Worm (Caenorhabditis elegans) whole organism, L1 larva: ENCODE results near the gene klo-2.

Source experiments
- F16B12.6 ChIP-seq: fragments of 150-350 bp; optimal IDR thresholded peaks from 2 replicates; lab custom pipeline; 2014; ENCODE audit warnings: missing biosample characterization, missing genetic modification characterization
- aha-1 ChIP-seq: fragments of 150-350 bp; optimal IDR thresholded peaks from 2 replicates; lab custom pipeline; 2014; ENCODE audit warnings: missing biosample characterization, missing genetic modification characterization
- alr-1 ChIP-seq: fragments of 200-800 bp; sonication (Bioruptor generic); optimal IDR thresholded peaks from 2 replicates; lab custom pipeline; 2018; ENCODE audit warnings: borderline replicate concordance, mild to moderate bottlenecking, missing genetic modification characterization, missing compliant biosample characterization
- blmp-1 ChIP-seq: fragments of 150-350 bp; optimal IDR thresholded peaks from 2 replicates; lab custom pipeline; 2014; ENCODE audit warnings: missing biosample characterization, missing genetic modification characterization
- dpl-1 ChIP-seq, 3 experiments: fragments of 150-350 bp in 2 of 3; sonication (generic microtip) in 1 of 3; optimal IDR thresholded peaks; 2 replicates each; lab custom pipeline; 2014 to 2017; ENCODE audit warnings: missing biosample characterization in 3 of 3, missing genetic modification characterization in 3 of 3, missing genetic modification reagents in 3 of 3
- efl-1 ChIP-seq, 4 experiments: fragments of 150-350 bp; optimal IDR thresholded peaks in 3 of 4; peaks in 1 of 4; 1 replicate in 1 of 4; 2 replicates in 3 of 4; lab custom pipeline; 2014; ENCODE audit warnings: missing biosample characterization in 2 of 4, missing genetic modification characterization in 2 of 4, missing genetic modification reagents in 2 of 4
- elt-3 ChIP-seq, 6 experiments: fragments of 150-350 bp in 1 of 6; sonication (generic microtip); optimal IDR thresholded peaks; 2 replicates each; lab custom pipeline; 2017 to 2018; ENCODE audit warnings: missing biosample characterization in 6 of 6, missing genetic modification characterization in 6 of 6, inconsistent platforms in 1 of 6
- ets-5 ChIP-seq: fragments of 200-800 bp; sonication (Bioruptor generic); IDR thresholded peaks from 2 replicates; pipeline ENCODE4 v1.3.6; 2022; ENCODE audit warnings: missing genetic modification characterization, missing compliant biosample characterization
- fkh-10 ChIP-seq: sonication (generic microtip); optimal IDR thresholded peaks from 2 replicates; lab custom pipeline; 2017; ENCODE audit warnings: missing biosample characterization, missing genetic modification reagents, missing genetic modification characterization
- grh-1 ChIP-seq: fragments of 200-800 bp; sonication (Bioruptor generic); IDR thresholded peaks from 2 replicates; pipeline ENCODE4 v1.3.6; 2022; ENCODE audit warnings: missing genetic modification reagents, missing genetic modification characterization, missing compliant biosample characterization
- hpl-2 ChIP-seq: fragments of 150-350 bp; optimal IDR thresholded peaks from 2 replicates; lab custom pipeline; 2014; ENCODE audit warnings: missing biosample characterization, missing genetic modification reagents, missing genetic modification characterization
- irx-1 ChIP-seq: sonication (generic microtip); optimal IDR thresholded peaks from 2 replicates; lab custom pipeline; 2016; ENCODE audit warnings: missing genetic modification characterization, missing compliant biosample characterization
- lin-13 ChIP-seq: fragments of 150-350 bp; optimal IDR thresholded peaks from 2 replicates; lab custom pipeline; 2014; ENCODE audit warnings: missing biosample characterization, missing genetic modification reagents, missing genetic modification characterization
- lin-15B ChIP-seq: fragments of 150-350 bp; sonication (generic microtip); optimal IDR thresholded peaks from 3 replicates; lab custom pipeline; 2014; ENCODE audit warnings: missing biosample characterization, missing genetic modification characterization
- lin-35 ChIP-seq, 2 experiments: fragments of 150-350 bp; optimal IDR thresholded peaks; 2 replicates each; lab custom pipeline; 2014; ENCODE audit warnings: missing biosample characterization in 2 of 2, missing genetic modification characterization in 2 of 2, missing genetic modification reagents in 2 of 2
- lsy-2 ChIP-seq, 2 experiments: fragments of 150-350 bp; optimal IDR thresholded peaks; 2 replicates each; lab custom pipeline; 2014; ENCODE audit warnings: missing biosample characterization in 2 of 2, missing genetic modification characterization in 2 of 2
- mef-2 ChIP-seq: fragments of 150-350 bp; optimal IDR thresholded peaks from 2 replicates; lab custom pipeline; 2014; ENCODE audit warnings: missing biosample characterization, missing genetic modification characterization
- nhr-11 ChIP-seq: fragments of 150-350 bp; optimal IDR thresholded peaks from 2 replicates; lab custom pipeline; 2014; ENCODE audit warnings: missing biosample characterization, missing genetic modification characterization
- nhr-20 ChIP-seq: sonication (generic microtip); optimal IDR thresholded peaks from 2 replicates; lab custom pipeline; 2016; ENCODE audit warnings: mild to moderate bottlenecking, missing genetic modification characterization, missing compliant biosample characterization
- nhr-237 ChIP-seq: fragments of 150-350 bp; optimal IDR thresholded peaks from 2 replicates; lab custom pipeline; 2014; ENCODE audit warnings: missing biosample characterization, missing genetic modification characterization
- nhr-71 ChIP-seq: sonication (generic microtip); optimal IDR thresholded peaks from 2 replicates; lab custom pipeline; 2016; ENCODE audit warnings: mild to moderate bottlenecking, missing genetic modification characterization, moderate library complexity, missing compliant biosample characterization
- nhr-77 ChIP-seq: fragments of 150-350 bp; optimal IDR thresholded peaks from 2 replicates; lab custom pipeline; 2014; ENCODE audit warnings: missing biosample characterization, missing genetic modification characterization
- nhr-85 ChIP-seq: sonication (generic microtip); peaks from one replicate; lab custom pipeline; 2016; ENCODE audit warnings: missing genetic modification characterization, inconsistent platforms, missing compliant biosample characterization
- nhr-90 ChIP-seq: sonication (generic microtip); optimal IDR thresholded peaks from 2 replicates; lab custom pipeline; 2016; ENCODE audit warnings: mild to moderate bottlenecking, missing genetic modification characterization, missing compliant biosample characterization; ENCODE audit not compliant: poor library complexity
- rnt-1 ChIP-seq: sonication (generic microtip); optimal IDR thresholded peaks from 2 replicates; lab custom pipeline; 2016; ENCODE audit warnings: mild to moderate bottlenecking, missing genetic modification characterization, moderate library complexity, missing compliant biosample characterization
- snpc-4 ChIP-seq: fragments of 150-350 bp; optimal IDR thresholded peaks from 2 replicates; lab custom pipeline; 2014; ENCODE audit warnings: missing biosample characterization, missing genetic modification characterization
- sptf-1 ChIP-seq: fragments of 150-350 bp; optimal IDR thresholded peaks from 2 replicates; lab custom pipeline; 2014; ENCODE audit warnings: missing biosample characterization, missing genetic modification characterization
- swsn-7 ChIP-seq: sonication (generic microtip); optimal IDR thresholded peaks from 2 replicates; lab custom pipeline; 2016; ENCODE audit warnings: missing genetic modification characterization, missing compliant biosample characterization
- tbx-2 ChIP-seq: sonication (generic microtip); optimal IDR thresholded peaks from 2 replicates; lab custom pipeline; 2016; ENCODE audit warnings: missing genetic modification characterization, missing compliant biosample characterization
- tlp-1 ChIP-seq: fragments of 150-350 bp; optimal IDR thresholded peaks from 2 replicates; lab custom pipeline; 2014; ENCODE audit warnings: missing biosample characterization, missing genetic modification characterization
- unc-62 ChIP-seq: fragments of 150-350 bp; optimal IDR thresholded peaks from 2 replicates; lab custom pipeline; 2014; ENCODE audit warnings: missing biosample characterization, missing genetic modification reagents, missing genetic modification characterization
- unc-86 ChIP-seq: sonication (generic microtip); optimal IDR thresholded peaks from 2 replicates; lab custom pipeline; 2016; ENCODE audit warnings: missing genetic modification characterization, missing compliant biosample characterization
- unc-98 ChIP-seq: fragments of 200-800 bp; sonication (Bioruptor generic); IDR thresholded peaks from 2 replicates; pipeline ENCODE4 v1.3.6; 2022; ENCODE audit warnings: missing genetic modification characterization, missing compliant biosample characterization
- zag-1 ChIP-seq: fragments of 150-350 bp; optimal IDR thresholded peaks from 2 replicates; lab custom pipeline; 2014; ENCODE audit warnings: missing biosample characterization, missing genetic modification characterization
- ztf-11 ChIP-seq, 2 experiments: sonication (generic microtip); optimal IDR thresholded peaks; 2 replicates each; lab custom pipeline; 2016 to 2017; ENCODE audit warnings: missing genetic modification characterization in 2 of 2, missing biosample characterization in 1 of 2, missing compliant biosample characterization in 1 of 2

klo-2 gene

ce11 chrIII:2473554-2473953, 27.5 kb downstream of the klo-2 start, which contains the start of gene smg-6:
smg-6 (plus strand) TSS chrIII:2473854.
- TF ChIP-seq tlp-1 (tag; lab: Kevin White, UChicago) = no peak
- no peak for TF ChIP-seq F16B12.6 (tag; lab: Kevin White, UChicago)
- no peak for TF ChIP-seq lsy-2 (tag; optimal IDR thresholded peaks at IDR 0.05; lab: Kevin White, UChicago)
- no peak for TF ChIP-seq ets-5 (GFP tag; lab: Robert Waterston, UW)
- TF ChIP-seq fkh-10 = no peak
- TF ChIP-seq unc-98 (GFP tag; lab: Robert Waterston, UW) = no peak
- TF ChIP-seq swsn-7 (tag; lab: Kevin White, UChicago) = no peak
- no peak for TF ChIP-seq snpc-4 (tag; lab: Kevin White, UChicago)
- TF ChIP-seq grh-1 (GFP tag; lab: Robert Waterston, UW) = no peak
- TF ChIP-seq nhr-90 (tag; lab: Kevin White, UChicago) = no peak

DNA sequence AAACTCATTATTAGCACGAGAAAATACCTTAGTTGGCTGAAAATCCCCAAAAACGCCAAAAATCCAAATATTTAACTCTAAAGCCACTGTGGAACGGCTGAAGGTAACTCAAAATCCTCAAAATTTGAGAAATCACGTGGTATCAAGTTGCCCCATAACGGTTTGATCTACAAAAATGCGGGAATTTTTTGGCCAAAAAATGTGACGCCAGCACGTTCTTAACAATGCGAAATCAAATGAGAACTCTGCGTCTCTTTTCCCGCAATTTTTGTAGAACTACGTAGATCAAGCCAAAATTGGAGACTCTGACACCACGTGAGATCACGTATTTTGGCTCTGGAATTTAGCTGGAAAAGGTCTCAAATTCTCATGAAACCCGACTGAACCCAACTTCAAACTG, 28.8 kb downstream of the klo-2 start:
- TF ChIP-seq nhr-85 (peak; percentile 53), zag-1 (tag; lab: Kevin White, UChicago) (no peak), efl-1 (optimal IDR thresholded peaks at IDR 0.05; lab: Kevin White, UChicago) (no peak), efl-1 (GFP tag; optimal IDR thresholded peaks at IDR 0.05 in 1 of 2; lab: Kevin White, UChicago) (peak in 1 of 2 experiments; percentile 23)

ce11 chrIII:2477303-2477702, 31.3 kb downstream of the klo-2 start:
- TF ChIP-seq hpl-2 (GFP tag; lab: Kevin White, UChicago) (no peak), rnt-1 (no peak), lin-35 (GFP tag; optimal IDR thresholded peaks at IDR 0.05; lab: Kevin White, UChicago) (peak in 1 of 2 experiments; percentile 73), alr-1 (no peak), efl-1 (optimal IDR thresholded peaks at IDR 0.05; lab: Kevin White, UChicago) (peak; percentile 35 to 57), efl-1 (GFP tag; optimal IDR thresholded peaks at IDR 0.05 in 1 of 2; lab: Kevin White, UChicago) (peak; percentile 67 to 96), zag-1 (tag; lab: Kevin White, UChicago) (no peak), dpl-1 (GFP tag; optimal IDR thresholded peaks at IDR 0.05; lab: Kevin White, UChicago) (peak in 2 of 3 experiments; percentile 38 to 53)

DNA sequence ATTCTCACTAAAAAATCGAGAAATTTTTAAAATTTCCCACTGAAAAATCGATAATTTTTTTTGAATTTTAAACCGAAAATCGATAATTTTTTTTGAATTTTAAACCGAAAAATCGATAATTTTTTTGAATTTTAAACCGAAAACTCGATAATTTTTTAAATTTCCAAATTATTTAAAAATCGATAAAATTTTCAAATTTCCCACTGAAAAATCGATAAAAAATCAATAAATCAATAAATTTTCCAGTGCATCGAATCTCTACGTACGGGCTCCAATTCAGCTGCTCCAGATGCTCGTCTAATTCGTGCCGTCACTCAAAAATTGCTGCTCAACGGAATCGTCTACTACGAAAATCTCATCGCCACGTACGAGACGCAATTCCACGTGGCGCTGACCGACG, 32.6 kb downstream of the klo-2 start:
- TF ChIP-seq nhr-85 (no peak), lin-15B (no peak), nhr-20 (tag; lab: Kevin White, UChicago) (no peak), blmp-1 (tag; lab: Kevin White, UChicago) (no peak), nhr-77 (tag; lab: Kevin White, UChicago) (no peak), tbx-2 (tag; lab: Kevin White, UChicago) (no peak), mef-2 (tag; lab: Kevin White, UChicago) (no peak), snpc-4 (tag; lab: Kevin White, UChicago) (no peak), elt-3 (tag; optimal IDR thresholded peaks at IDR 0.05; lab: Kevin White, UChicago) (no peak), sptf-1 (no peak), unc-62 (GFP tag; lab: Kevin White, UChicago) (no peak), lin-13 (GFP tag; lab: Kevin White, UChicago) (no peak), nhr-71 (tag; lab: Kevin White, UChicago) (no peak), nhr-237 (tag; lab: Kevin White, UChicago) (no peak), ztf-11 (tag; optimal IDR thresholded peaks at IDR 0.05; lab: Kevin White, UChicago) (no peak), irx-1 (tag; lab: Kevin White, UChicago) (no peak), zag-1 (tag; lab: Kevin White, UChicago) (no peak), nhr-11 (no peak), unc-86 (tag; lab: Kevin White, UChicago) (no peak)

ce11 chrIII:2482171-2482570, 36.2 kb downstream of the klo-2 start:
- peak; percentile 51 for TF ChIP-seq lin-13 (GFP tag; lab: Kevin White, UChicago)
- TF ChIP-seq lsy-2 (tag; optimal IDR thresholded peaks at IDR 0.05; lab: Kevin White, UChicago) = peak; percentile 30 to 61
- peak; percentile 58 for TF ChIP-seq nhr-85
- TF ChIP-seq aha-1 = no peak
